Worm (Caenorhabditis elegans): Measurements from ENCODE around the gene F49E2.5.

DNA sequence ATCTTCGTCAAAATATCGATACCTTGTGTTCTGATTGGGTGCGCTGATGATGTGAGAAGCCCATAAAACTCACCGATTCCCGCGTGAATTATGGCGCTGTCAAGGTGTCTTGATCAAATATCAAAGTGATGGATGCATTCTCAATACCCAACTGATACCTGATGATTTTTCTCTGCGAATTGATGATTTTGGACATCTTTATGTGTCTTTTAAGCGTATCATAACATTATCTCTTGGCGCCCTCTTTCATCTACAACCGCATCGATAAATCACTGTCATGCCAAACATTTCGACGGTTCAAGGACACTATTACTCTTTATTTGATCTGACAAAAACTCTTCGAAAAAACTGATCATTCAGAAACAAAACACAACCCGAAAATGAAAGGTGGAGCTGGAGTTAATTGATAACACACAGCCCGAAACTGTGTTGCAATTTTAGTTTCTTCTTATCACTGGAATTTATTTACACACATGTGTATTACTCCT is 3.9 kb downstream of the F49E2.5 start:
- TF ChIP-seq set-16 (GFP tag; IDR thresholded peaks at IDR 0.05) (no peak), mep-1 (tag; optimal IDR thresholded peaks at IDR 0.05) (peak; percentile 31), gei-8 (GFP tag; optimal IDR thresholded peaks at IDR 0.05) (no peak), nhr-77 (tag; optimal IDR thresholded peaks at IDR 0.05) (no peak), rbr-2 (tag; optimal IDR thresholded peaks at IDR 0.05) (no peak), nhr-237 (tag; optimal IDR thresholded peaks at IDR 0.05) (no peak), aha-1 (tag) (no peak), skn-1 (tag; optimal IDR thresholded peaks at IDR 0.05) (no peak), ama-1 (optimal IDR thresholded peaks at IDR 0.05) (no peak), snpc-4 (tag; optimal IDR thresholded peaks at IDR 0.05) (no peak)

Data from whole organism, L4 larva.